Worm (Caenorhabditis elegans) whole organism, L4 larva: Measurements from ENCODE around the gene R03G8.3.

Source experiments
- R02D3.7 ChIP-seq: fragments of 150-350 bp; sonication (generic microtip); optimal IDR thresholded peaks from 3 replicates; lab custom pipeline; 2014; ENCODE audit warnings: missing biosample characterization, missing genetic modification characterization
- ZK546.5 ChIP-seq, 2 experiments: sonication (generic microtip); optimal IDR thresholded peaks; 2 replicates each; lab custom pipeline; 2017; ENCODE audit warnings: missing biosample characterization in 2 of 2, missing genetic modification characterization in 2 of 2
- ama-1 ChIP-seq: fragments of 150-350 bp; optimal IDR thresholded peaks from 2 replicates; lab custom pipeline; 2014; ENCODE audit warnings: inconsistent platforms, mixed read lengths
- ceh-28 ChIP-seq: fragments of 150-350 bp; optimal IDR thresholded peaks from 2 replicates; lab custom pipeline; 2014; ENCODE audit warnings: missing biosample characterization, missing genetic modification reagents, missing genetic modification characterization
- daf-16 ChIP-seq, 3 experiments: sonication (generic microtip); optimal IDR thresholded peaks; 2 replicates each; lab custom pipeline; 2016 to 2017; ENCODE audit warnings: missing genetic modification characterization in 3 of 3, missing genetic modification reagents in 3 of 3, mild to moderate bottlenecking in 2 of 3, missing compliant biosample characterization in 2 of 3, missing biosample characterization in 1 of 3, moderate library complexity in 1 of 3
- daf-8 ChIP-seq: fragments of 200-800 bp; sonication (Bioruptor generic); IDR thresholded peaks from 2 replicates; pipeline ENCODE4 v1.3.6; 2022; ENCODE audit warnings: missing genetic modification characterization, missing compliant biosample characterization
- fos-1 ChIP-seq: fragments of 150-350 bp; optimal IDR thresholded peaks from 2 replicates; lab custom pipeline; 2014; ENCODE audit warnings: missing biosample characterization, missing genetic modification characterization
- mdl-1 ChIP-seq, 2 experiments: fragments of 150-350 bp in 1 of 2; sonication (generic microtip) in 1 of 2; optimal IDR thresholded peaks; 2 replicates each; lab custom pipeline; 2014 to 2017; ENCODE audit warnings: missing biosample characterization in 2 of 2, missing genetic modification characterization in 2 of 2
- mep-1 ChIP-seq: fragments of 150-350 bp; sonication (generic microtip); optimal IDR thresholded peaks from 3 replicates; lab custom pipeline; 2014; ENCODE audit warnings: missing biosample characterization, missing genetic modification characterization
- mxl-2 ChIP-seq: fragments of 200-800 bp; sonication (Bioruptor generic); conservative IDR thresholded peaks from 2 replicates; pipeline ENCODE4 v1.3.6; 2022; ENCODE audit warnings: missing genetic modification reagents, missing genetic modification characterization, missing compliant biosample characterization
- nhr-111 ChIP-seq: fragments of 200-800 bp; sonication (Bioruptor generic); optimal IDR thresholded peaks from 2 replicates; lab custom pipeline; 2018; ENCODE audit warnings: mild to moderate bottlenecking, missing genetic modification characterization, missing compliant biosample characterization
- set-16 ChIP-seq: fragments of 200-800 bp; sonication (Bioruptor generic); IDR thresholded peaks from 2 replicates; pipeline ENCODE4 v1.3.6; 2022; ENCODE audit warnings: missing genetic modification reagents, missing genetic modification characterization, missing compliant biosample characterization
- unc-39 ChIP-seq: sonication (generic microtip); optimal IDR thresholded peaks from 2 replicates; lab custom pipeline; 2017; ENCODE audit warnings: missing biosample characterization, missing genetic modification characterization

ce11 chrX:13091199-13091598 lies 434 bp downstream of the R03G8.3 start:
- no peak for TF ChIP-seq R02D3.7
- TF ChIP-seq ZK546.5 (tag; optimal IDR thresholded peaks at IDR 0.05; lab: Kevin White, UChicago): no peak
- no peak for TF ChIP-seq mep-1
- TF ChIP-seq mdl-1 (tag; optimal IDR thresholded peaks at IDR 0.05; lab: Kevin White, UChicago): no peak
- no peak for TF ChIP-seq ama-1 (lab: Kevin White, UChicago)
- no peak for TF ChIP-seq unc-39
- no peak for TF ChIP-seq fos-1 (tag; lab: Kevin White, UChicago)
- no peak for TF ChIP-seq nhr-111 (GFP tag; lab: Kevin White, UChicago)
- TF ChIP-seq ceh-28 (tag; lab: Kevin White, UChicago): no peak
- TF ChIP-seq daf-8 (GFP tag; lab: Robert Waterston, UW): no peak
- no peak for TF ChIP-seq daf-16 (GFP tag; optimal IDR thresholded peaks at IDR 0.05; lab: Kevin White, UChicago)
- TF ChIP-seq daf-16 (tag; optimal IDR thresholded peaks at IDR 0.05; lab: Kevin White, UChicago): no peak
- TF ChIP-seq set-16 (GFP tag; lab: Robert Waterston, UW): no peak
- TF ChIP-seq mxl-2: no peak
